Worm (Caenorhabditis elegans): Measurements from ENCODE around the gene clec-194.
"Not testable (repeated sequence)": the region's sequence is repeated elsewhere in the genome, so short reads cannot be mapped to it uniquely, and the experiment has no call there.

The clec-194 gene

DNA sequence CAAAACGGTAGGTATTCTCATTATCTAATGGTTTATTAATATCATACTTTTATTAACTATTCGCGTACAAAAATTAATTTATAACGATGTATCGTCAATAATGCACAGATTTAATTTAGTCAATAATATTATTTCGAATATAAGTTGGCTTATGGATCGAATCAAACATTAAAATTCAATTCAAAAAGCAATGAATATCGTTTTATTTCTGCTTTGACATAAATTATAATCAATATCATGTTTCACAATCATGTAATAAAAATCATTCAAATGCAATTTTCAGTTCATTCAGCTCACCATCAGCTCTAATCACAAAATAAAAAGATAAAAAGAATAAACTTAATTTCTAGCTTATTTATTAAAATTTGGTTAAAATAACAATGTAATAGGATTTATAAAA is 2.8 kb upstream of the clec-194 start, which contains the start of gene Y116A8A.6:
Y116A8A.6 (minus strand) TSS at position 101 of the 400 bp plus-strand sequence.
- TF ChIP-seq ceh-27 (GFP tag; optimal IDR thresholded peaks at IDR 0.05): no peak

- TF ChIP-seq snpc-4 (GFP tag; optimal IDR thresholded peaks at IDR 0.05) (no peak), snpc-4 (tag; optimal IDR thresholded peaks at IDR 0.05) (peak in 1 of 4 experiments; percentile 24), zim-3 (tag; optimal IDR thresholded peaks at IDR 0.05) (no peak)
These were observed 1.6 kb upstream of the clec-194 start, which contains the start of gene Y116A8A.7 for ce11 chrIV:16829896-16830295. Y116A8A.7 (plus strand) TSS chrIV:16830196.

DNA sequence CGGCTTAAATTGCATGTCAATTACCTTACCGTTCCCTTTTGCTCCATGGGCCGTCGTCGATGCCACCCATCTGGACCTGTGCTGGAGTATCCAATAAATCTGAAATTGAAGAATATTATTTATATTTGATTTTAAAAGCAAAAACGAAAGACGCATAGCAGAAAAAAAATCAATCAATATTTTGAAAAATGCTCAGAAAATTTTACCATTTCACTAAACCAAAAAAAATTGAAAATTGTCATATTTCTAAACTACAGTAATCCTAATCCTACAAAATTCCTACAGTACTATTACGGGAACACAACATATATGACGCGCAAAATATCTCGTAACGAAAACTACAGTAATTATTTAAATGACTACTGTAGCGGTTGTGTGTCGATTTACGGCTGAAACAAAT is 11.4 kb downstream of the clec-194 start, which contains the start of gene Y116A8A.150:
Y116A8A.150 (minus strand) TSS at position 101 of the 400 bp plus-strand sequence.
- not testable (repeated sequence) for TF ChIP-seq lir-1 (GFP tag; conservative IDR thresholded peaks at IDR 0.05); fkh-3 (tag; optimal IDR thresholded peaks at IDR 0.05); ztf-3 (GFP tag; optimal IDR thresholded peaks at IDR 0.05)

ce11 chrIV:16843563-16843962 is 12.1 kb downstream of the clec-194 start:
- TF ChIP-seq rpc-1 (optimal IDR thresholded peaks at IDR 0.05); snpc-4 (GFP tag; optimal IDR thresholded peaks at IDR 0.05): not testable (repeated sequence)
- TF ChIP-seq rpc-1 (tag; optimal IDR thresholded peaks at IDR 0.05): peak; percentile 47
- TF ChIP-seq attf-6 (GFP tag; IDR thresholded peaks at IDR 0.05): peak; percentile 87
- peak in 1 of 4 experiments; percentile 61 for TF ChIP-seq snpc-4 (tag; optimal IDR thresholded peaks at IDR 0.05)
- TF ChIP-seq hmg-1.2 (GFP tag; IDR thresholded peaks at IDR 0.05): peak; percentile 9; the same call in 1 of the 2 replicates
- TF ChIP-seq tbp1 (GFP tag; optimal IDR thresholded peaks at IDR 0.05): peak; percentile 81
- peak; percentile 65 for TF ChIP-seq lin-26 (GFP tag; IDR thresholded peaks at IDR 0.05)

- TF ChIP-seq pbrm-1 (GFP tag; IDR thresholded peaks at IDR 0.05) (peak; percentile 98), hsf-1 (GFP tag; IDR thresholded peaks at IDR 0.05) (peak; percentile 89), F37B4.10 (GFP tag; IDR thresholded peaks at IDR 0.05) (peak; percentile 100), nhr-120 (GFP tag; IDR thresholded peaks at IDR 0.05) (0 out of 2 replicates have a peak, but pooled peaks have one; percentile 87), Y67H2A.10 (GFP tag; conservative IDR thresholded peaks at IDR 0.05) (peak; percentile 88), ekl-4 (GFP tag; IDR thresholded peaks at IDR 0.05) (peak; percentile 98), egl-18 (GFP tag; IDR thresholded peaks at IDR 0.05) (peak; percentile 85; the same call in 1 of the 2 replicates), let-526 (GFP tag; IDR thresholded peaks at IDR 0.05) (peak; percentile 94), lin-54 (GFP tag; optimal IDR thresholded peaks at IDR 0.05) (peak; percentile 71), let-607 (tag; optimal IDR thresholded peaks at IDR 0.05) (peak; percentile 52 to 74), madf-8 (GFP tag; conservative IDR thresholded peaks at IDR 0.05) (peak; percentile 84), rcor-1 (GFP tag; IDR thresholded peaks at IDR 0.05) (peak; percentile 96), D2030.7 (GFP tag; IDR thresholded peaks at IDR 0.05) (peak; percentile 93), C17E4.6 (GFP tag; IDR thresholded peaks at IDR 0.05) (peak; percentile 94), C06A6.2 (GFP tag; conservative IDR thresholded peaks at IDR 0.05) (peak; percentile 96), repo-1 (tag; optimal IDR thresholded peaks at IDR 0.05) (peak; percentile 43), ceh-40 (GFP tag; IDR thresholded peaks at IDR 0.05) (0 out of 2 replicates have a peak, but pooled peaks have one; percentile 11), cebp-1 (GFP tag; IDR thresholded peaks at IDR 0.05) (peak; percentile 93), cebp-1 (tag; optimal IDR thresholded peaks at IDR 0.05) (peak; percentile 80), Y79H2A.3 (GFP tag; conservative IDR thresholded peaks at IDR 0.05) (peak; percentile 91), lin-26 (GFP tag; IDR thresholded peaks at IDR 0.05) (peak; percentile 78), sea-2 (GFP tag; IDR thresholded peaks at IDR 0.05) (peak; percentile 90), chd-7 (tag; optimal IDR thresholded peaks at IDR 0.05) (peak; percentile 16), K12H6.12 (tag; optimal IDR thresholded peaks at IDR 0.05) (peak; percentile 15), attf-3 (GFP tag; conservative IDR thresholded peaks at IDR 0.05) (peak; percentile 85), B0019.2 (GFP tag; conservative IDR thresholded peaks at IDR 0.05) (peak; percentile 86), Y53F4B.3 (GFP tag; IDR thresholded peaks at IDR 0.05) (peak; percentile 74), hmg-1.2 (GFP tag; IDR thresholded peaks at IDR 0.05) (peak; percentile 99), F33H1.4 (GFP tag; IDR thresholded peaks at IDR 0.05) (peak; percentile 89), zfh-2 (GFP tag; conservative IDR thresholded peaks at IDR 0.05) (peak; percentile 68)
These were observed 13.9 kb downstream of the clec-194 start for ce11 chrIV:16845376-16845775.

Measured in whole organism, young adult.